Worm (Caenorhabditis elegans) whole organism, young adult: ENCODE results near the gene M163.11.
A peak's percentile ranks its signal among the peaks of the same experiment; 100 is the strongest.

ENCODE experiments used
- B0035.1 ChIP-seq: sonication (generic microtip); optimal IDR thresholded peaks from 2 replicates; lab custom pipeline; 2016; ENCODE audit warnings: missing genetic modification characterization, mild to moderate bottlenecking, missing compliant biosample characterization, missing genotype, missing genetic modification reagents
- F37B4.10 ChIP-seq: fragments of 200-800 bp; sonication (Bioruptor generic); IDR thresholded peaks from 2 replicates; pipeline ENCODE4 v1.3.6; 2022; ENCODE audit warnings: missing genetic modification characterization, missing compliant biosample characterization
- F39B2.1 ChIP-seq: fragments of 200-800 bp; sonication (Bioruptor generic); IDR thresholded peaks from 2 replicates; pipeline ENCODE4 v1.3.6; 2022; ENCODE audit warnings: missing genetic modification reagents, missing genetic modification characterization, missing compliant biosample characterization
- F55B11.4 ChIP-seq: sonication (generic microtip); optimal IDR thresholded peaks from 2 replicates; lab custom pipeline; 2016; ENCODE audit warnings: missing compliant biosample characterization, missing genetic modification characterization, borderline replicate concordance; ENCODE audit not compliant: insufficient read depth
- K11D2.4 ChIP-seq: fragments of 200-800 bp; sonication (Bioruptor generic); IDR thresholded peaks from 2 replicates; pipeline ENCODE4 v1.3.6; 2022; ENCODE audit warnings: missing genetic modification reagents, missing genetic modification characterization, missing compliant biosample characterization
- K12H6.12 ChIP-seq: fragments of 200-800 bp; sonication (Bioruptor generic); optimal IDR thresholded peaks from 2 replicates; lab custom pipeline; 2018; ENCODE audit warnings: mild to moderate bottlenecking, missing genetic modification characterization, missing compliant biosample characterization
- T26A5.8 ChIP-seq: sonication (generic microtip); optimal IDR thresholded peaks from 2 replicates; lab custom pipeline; 2016; ENCODE audit warnings: missing genetic modification characterization, missing compliant biosample characterization
- Y53F4B.3 ChIP-seq: fragments of 200-800 bp; sonication (Bioruptor generic); IDR thresholded peaks from 2 replicates; pipeline ENCODE4 v1.3.6; 2022; ENCODE audit warnings: missing genetic modification reagents, missing genetic modification characterization, missing compliant biosample characterization
- Y79H2A.3 ChIP-seq: fragments of 200-800 bp; sonication (Bioruptor generic); conservative IDR thresholded peaks from 2 replicates; pipeline ENCODE4 v1.3.6; 2022; ENCODE audit warnings: missing genetic modification reagents, missing genetic modification characterization, missing compliant biosample characterization
- Y95B8A.8 ChIP-seq: fragments of 200-800 bp; sonication (Bioruptor generic); IDR thresholded peaks from 2 replicates; pipeline ENCODE4 v1.3.6; 2022; ENCODE audit warnings: missing genetic modification reagents, missing genetic modification characterization, missing compliant biosample characterization
- akir-1 ChIP-seq: fragments of 200-800 bp; sonication (Bioruptor generic); optimal IDR thresholded peaks from 2 replicates; lab custom pipeline; 2018; ENCODE audit warnings: mild to moderate bottlenecking, missing genetic modification characterization, moderate library complexity, missing compliant biosample characterization
- aptf-3 ChIP-seq: fragments of 200-800 bp; sonication (Bioruptor generic); IDR thresholded peaks from 2 replicates; pipeline ENCODE4 v1.3.6; 2022; ENCODE audit warnings: missing genetic modification characterization, missing compliant biosample characterization
- atf-7 ChIP-seq: sonication (generic microtip); optimal IDR thresholded peaks from 2 replicates; lab custom pipeline; 2017; ENCODE audit warnings: mild to moderate bottlenecking, missing genetic modification characterization, missing compliant biosample characterization
- athp-1 ChIP-seq: sonication (generic microtip); optimal IDR thresholded peaks from 2 replicates; lab custom pipeline; 2017; ENCODE audit warnings: mild to moderate bottlenecking, missing genetic modification characterization, missing compliant biosample characterization
- attf-3 ChIP-seq: fragments of 200-800 bp; sonication (Bioruptor generic); conservative IDR thresholded peaks from 2 replicates; pipeline ENCODE4 v1.3.6; 2022; ENCODE audit warnings: missing genetic modification reagents, missing genetic modification characterization, missing compliant biosample characterization
- bed-2 ChIP-seq: fragments of 200-800 bp; sonication (Bioruptor generic); IDR thresholded peaks from 2 replicates; pipeline ENCODE4 v1.3.6; 2022; ENCODE audit warnings: missing genetic modification reagents, missing genetic modification characterization, missing compliant biosample characterization
- ccch-3 ChIP-seq: fragments of 200-800 bp; sonication (Bioruptor generic); optimal IDR thresholded peaks from 2 replicates; lab custom pipeline; 2018; ENCODE audit warnings: mild to moderate bottlenecking, missing genetic modification characterization, missing compliant biosample characterization
- cebp-1 ChIP-seq, 2 experiments: fragments of 200-800 bp in 1 of 2; sonication (Bioruptor generic) in 1 of 2; sonication (generic microtip) in 1 of 2; IDR thresholded peaks in 1 of 2; optimal IDR thresholded peaks in 1 of 2; 2 replicates each; pipeline versions ENCODE4 v1.3.6 to Lab custom; 2017 to 2022; ENCODE audit warnings: missing compliant biosample characterization in 2 of 2, missing genetic modification characterization in 2 of 2, mild to moderate bottlenecking in 1 of 2, missing genetic modification reagents in 1 of 2, moderate library complexity in 1 of 2
- ceh-100 ChIP-seq: fragments of 200-800 bp; sonication (Bioruptor generic); IDR thresholded peaks from 2 replicates; pipeline ENCODE4 v1.3.6; 2022; ENCODE audit warnings: missing genetic modification reagents, missing genetic modification characterization, missing compliant biosample characterization
- ceh-58 ChIP-seq: fragments of 200-800 bp; sonication (Bioruptor generic); IDR thresholded peaks from 2 replicates; pipeline ENCODE4 v1.3.6; 2022; ENCODE audit warnings: missing genetic modification characterization, missing compliant biosample characterization
- ceh-79 ChIP-seq: sonication (generic microtip); optimal IDR thresholded peaks from 2 replicates; lab custom pipeline; 2017; ENCODE audit warnings: mild to moderate bottlenecking, missing genetic modification characterization, missing compliant biosample characterization
- ceh-91 ChIP-seq: fragments of 200-800 bp; sonication (Bioruptor generic); IDR thresholded peaks from 2 replicates; pipeline ENCODE4 v1.3.6; 2022; ENCODE audit warnings: missing genetic modification reagents, missing genetic modification characterization, missing compliant biosample characterization
- die-1 ChIP-seq: sonication (generic microtip); optimal IDR thresholded peaks from 2 replicates; lab custom pipeline; 2016; ENCODE audit warnings: missing genotype, mild to moderate bottlenecking, missing genetic modification characterization, missing compliant biosample characterization
- ets-4 ChIP-seq: fragments of 200-800 bp; sonication (Bioruptor generic); optimal IDR thresholded peaks from 2 replicates; lab custom pipeline; 2018; ENCODE audit warnings: mild to moderate bottlenecking, missing genetic modification characterization, missing compliant biosample characterization
- fkh-3 ChIP-seq: sonication (generic microtip); optimal IDR thresholded peaks from 2 replicates; lab custom pipeline; 2016; ENCODE audit warnings: mild to moderate bottlenecking, missing genetic modification characterization, missing compliant biosample characterization
- gei-17 ChIP-seq: fragments of 200-800 bp; sonication (Bioruptor generic); optimal IDR thresholded peaks from 2 replicates; lab custom pipeline; 2018; ENCODE audit warnings: mild to moderate bottlenecking, missing genetic modification characterization, missing compliant biosample characterization
- hlh-26 ChIP-seq: fragments of 200-800 bp; sonication (Bioruptor generic); conservative IDR thresholded peaks from 2 replicates; pipeline ENCODE4 v1.3.6; 2022; ENCODE audit warnings: missing genetic modification reagents, missing genetic modification characterization, missing compliant biosample characterization
- hmg-1.2 ChIP-seq: fragments of 200-800 bp; sonication (Bioruptor generic); IDR thresholded peaks from 2 replicates; pipeline ENCODE4 v1.3.6; 2022; ENCODE audit warnings: missing genetic modification reagents, missing genetic modification characterization, missing compliant biosample characterization
- hrde-1 ChIP-seq: sonication (generic microtip); optimal IDR thresholded peaks from 2 replicates; lab custom pipeline; 2016; ENCODE audit warnings: missing genetic modification characterization, mild to moderate bottlenecking, missing compliant biosample characterization, moderate library complexity, missing genotype, missing genetic modification reagents, borderline replicate concordance
- lin-54 ChIP-seq: fragments of 200-800 bp; sonication (Bioruptor generic); optimal IDR thresholded peaks from 2 replicates; lab custom pipeline; 2018; ENCODE audit warnings: mild to moderate bottlenecking, missing genetic modification characterization, missing compliant biosample characterization
- lir-1 ChIP-seq: fragments of 200-800 bp; sonication (Bioruptor generic); conservative IDR thresholded peaks from 2 replicates; pipeline ENCODE4 v1.3.6; 2022; ENCODE audit warnings: missing genetic modification reagents, missing genetic modification characterization, missing compliant biosample characterization
- madf-3 ChIP-seq: fragments of 200-800 bp; sonication (Bioruptor generic); IDR thresholded peaks from 2 replicates; pipeline ENCODE4 v1.3.6; 2022; ENCODE audit warnings: missing genetic modification reagents, missing genetic modification characterization, missing compliant biosample characterization
- madf-6 ChIP-seq: fragments of 200-800 bp; sonication (Bioruptor generic); IDR thresholded peaks from 2 replicates; pipeline ENCODE4 v1.3.6; 2022; ENCODE audit warnings: missing genetic modification reagents, missing genetic modification characterization, missing compliant biosample characterization
- mcd-1 ChIP-seq: fragments of 200-800 bp; sonication (Bioruptor generic); IDR thresholded peaks from 2 replicates; pipeline ENCODE4 v1.3.6; 2022; ENCODE audit warnings: missing genetic modification reagents, missing genetic modification characterization, missing compliant biosample characterization
- nfya-1 ChIP-seq: sonication (generic microtip); optimal IDR thresholded peaks from 2 replicates; lab custom pipeline; 2017; ENCODE audit warnings: antibody characterized with exemption, missing compliant biosample characterization, missing genetic modification characterization, borderline replicate concordance; ENCODE audit not compliant: insufficient read depth
- nhr-27 ChIP-seq: fragments of 200-800 bp; sonication (Bioruptor generic); optimal IDR thresholded peaks from 2 replicates; lab custom pipeline; 2018; ENCODE audit warnings: mild to moderate bottlenecking, missing genetic modification characterization, moderate library complexity, missing compliant biosample characterization
- nhr-90 ChIP-seq: sonication (generic microtip); optimal IDR thresholded peaks from 2 replicates; lab custom pipeline; 2016; ENCODE audit warnings: missing genotype, mild to moderate bottlenecking, missing genetic modification characterization, missing compliant biosample characterization
- pbrm-1 ChIP-seq: fragments of 200-800 bp; sonication (Bioruptor generic); IDR thresholded peaks from 2 replicates; pipeline ENCODE4 v1.3.6; 2022; ENCODE audit warnings: missing genetic modification reagents, missing genetic modification characterization, missing compliant biosample characterization
- sea-2 ChIP-seq: fragments of 200-800 bp; sonication (Bioruptor generic); IDR thresholded peaks from 2 replicates; pipeline ENCODE4 v1.3.6; 2022; ENCODE audit warnings: missing genetic modification characterization, missing compliant biosample characterization
- snpc-1.1 ChIP-seq: sonication (generic microtip); optimal IDR thresholded peaks from 2 replicates; lab custom pipeline; 2017; ENCODE audit warnings: missing genetic modification characterization, mild to moderate bottlenecking, missing compliant biosample characterization, antibody characterized with exemption, moderate library complexity, missing genotype, missing genetic modification reagents; ENCODE audit not compliant: insufficient read depth
- sptf-2 ChIP-seq: fragments of 200-800 bp; sonication (Bioruptor generic); optimal IDR thresholded peaks from 2 replicates; lab custom pipeline; 2018; ENCODE audit warnings: mild to moderate bottlenecking, missing genetic modification characterization, missing compliant biosample characterization
- tbp1 ChIP-seq: fragments of 200-800 bp; sonication (Bioruptor generic); optimal IDR thresholded peaks from 2 replicates; lab custom pipeline; 2018; ENCODE audit warnings: mild to moderate bottlenecking, missing genetic modification characterization, missing compliant biosample characterization
- tbx-9 ChIP-seq: sonication (generic microtip); optimal IDR thresholded peaks from 2 replicates; lab custom pipeline; 2016; ENCODE audit warnings: borderline replicate concordance, missing genetic modification characterization, inconsistent platforms, missing compliant biosample characterization
- unc-130 ChIP-seq: sonication (generic microtip); optimal IDR thresholded peaks from 2 replicates; lab custom pipeline; 2016; ENCODE audit warnings: missing genetic modification reagents, missing genetic modification characterization, missing compliant biosample characterization
- ztf-25 ChIP-seq: fragments of 200-800 bp; sonication (Bioruptor generic); IDR thresholded peaks from 2 replicates; pipeline ENCODE4 v1.3.6; 2022; ENCODE audit warnings: missing genetic modification reagents, missing genetic modification characterization, missing compliant biosample characterization
- ztf-26 ChIP-seq: sonication (generic microtip); optimal IDR thresholded peaks from 2 replicates; lab custom pipeline; 2017; ENCODE audit warnings: missing genetic modification characterization, missing compliant biosample characterization
- ztf-3 ChIP-seq: fragments of 200-800 bp; sonication (Bioruptor generic); optimal IDR thresholded peaks from 2 replicates; lab custom pipeline; 2018; ENCODE audit warnings: mild to moderate bottlenecking, missing genetic modification characterization, missing compliant biosample characterization
- ztf-6 ChIP-seq: fragments of 200-800 bp; sonication (Bioruptor generic); IDR thresholded peaks from 2 replicates; pipeline ENCODE4 v1.3.6; 2022; ENCODE audit warnings: missing genetic modification reagents, missing genetic modification characterization, missing compliant biosample characterization

The M163.11 gene

DNA sequence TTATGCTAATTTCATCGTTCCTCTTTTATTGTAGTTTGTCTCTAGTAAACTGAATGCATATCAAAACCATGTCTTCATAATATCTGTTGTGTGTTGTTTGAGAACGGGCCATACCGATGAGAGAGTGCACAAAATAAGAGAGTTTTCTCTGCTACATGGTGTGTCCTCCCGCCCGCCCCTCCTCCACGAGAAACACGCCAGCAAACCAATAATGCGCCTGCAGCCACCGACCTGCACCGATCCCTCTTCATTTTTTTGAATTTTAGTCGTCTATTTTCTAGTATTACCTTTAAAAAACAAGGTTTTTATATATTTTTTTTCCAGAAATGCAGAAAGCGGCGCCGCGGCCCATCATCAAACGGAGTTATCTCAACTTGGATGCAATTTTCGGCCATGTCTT, 1.1 kb downstream of the M163.11 start, which contains the start of gene gfi-3 (continued):
- TF ChIP-seq nhr-27 (tag; lab: Kevin White, UChicago) (no peak), ceh-100 (GFP tag; lab: Robert Waterston, UW) (0 out of 2 replicates have a peak, but pooled peaks have one; percentile 11), madf-3 (GFP tag; lab: Robert Waterston, UW) (0 out of 2 replicates have a peak, but pooled peaks have one; percentile 20), lin-54 (GFP tag; lab: Kevin White, UChicago) (peak; percentile 37), ztf-6 (no peak), ets-4 (GFP tag; lab: Kevin White, UChicago) (no peak), ztf-3 (GFP tag; lab: Kevin White, UChicago) (no peak), madf-6 (GFP tag; lab: Robert Waterston, UW) (no peak), Y53F4B.3 (GFP tag; lab: Robert Waterston, UW) (no peak), gei-17 (GFP tag; lab: Kevin White, UChicago) (peak; percentile 35), akir-1 (GFP tag; lab: Kevin White, UChicago) (no peak), ztf-25 (GFP tag; lab: Robert Waterston, UW) (no peak), hlh-26 (GFP tag; lab: Robert Waterston, UW) (no peak), pbrm-1 (GFP tag; lab: Robert Waterston, UW) (peak; percentile 76), T26A5.8 (tag; lab: Kevin White, UChicago) (no peak), K11D2.4 (GFP tag; lab: Robert Waterston, UW) (0 out of 2 replicates have a peak, but pooled peaks have one; percentile 19), tbp1 (GFP tag; lab: Kevin White, UChicago) (peak; percentile 63), hmg-1.2 (peak; percentile 79), attf-3 (GFP tag; lab: Robert Waterston, UW) (no peak), F55B11.4 (tag; lab: Kevin White, UChicago) (no peak), ztf-26 (peak; percentile 39), ceh-79 (tag; lab: Kevin White, UChicago) (no peak), bed-2 (no peak), athp-1 (tag; lab: Kevin White, UChicago) (no peak), Y95B8A.8 (GFP tag; lab: Robert Waterston, UW) (no peak), mcd-1 (GFP tag; lab: Robert Waterston, UW) (peak; percentile 69), aptf-3 (GFP tag; lab: Robert Waterston, UW) (no peak), atf-7 (no peak), ceh-91 (no peak), snpc-1.1 (tag; lab: Kevin White, UChicago) (no peak), ceh-58 (GFP tag; lab: Robert Waterston, UW) (no peak), sptf-2 (GFP tag; lab: Kevin White, UChicago) (no peak), F37B4.10 (GFP tag; lab: Robert Waterston, UW) (no peak), nhr-90 (tag; lab: Kevin White, UChicago) (no peak), fkh-3 (tag; lab: Kevin White, UChicago) (no peak), Y79H2A.3 (GFP tag; lab: Robert Waterston, UW) (no peak), K12H6.12 (tag; lab: Kevin White, UChicago) (peak; percentile 40), unc-130 (GFP tag; lab: Kevin White, UChicago) (no peak), nfya-1 (tag; lab: Kevin White, UChicago) (no peak), cebp-1 (GFP tag; IDR thresholded peaks at IDR 0.05; lab: Robert Waterston, UW) (peak; percentile 19; the same call in 1 of the 2 replicates), cebp-1 (tag; optimal IDR thresholded peaks at IDR 0.05; lab: Kevin White, UChicago) (peak; percentile 78), tbx-9 (tag; lab: Kevin White, UChicago) (no peak), B0035.1 (tag; lab: Kevin White, UChicago) (no peak), lir-1 (GFP tag; lab: Robert Waterston, UW) (no peak), ccch-3 (GFP tag; lab: Kevin White, UChicago) (no peak), die-1 (tag; lab: Kevin White, UChicago) (no peak), sea-2 (GFP tag; lab: Robert Waterston, UW) (no peak), hrde-1 (tag; lab: Kevin White, UChicago) (no peak), F39B2.1 (no peak)
